Fruit fly (Drosophila melanogaster) whole organism, pupa: ENCODE data around the gene VhaM9.7-c.

Source experiments
- CG10348 ChIP-seq: fragments of 200-800 bp; sonication (Bioruptor generic); IDR thresholded peaks from 2 replicates; pipeline ENCODE4 v1.3.6; 2022; ENCODE audit warnings: missing biosample characterization, missing genetic modification characterization
- CG12605 ChIP-seq: fragments of 200-800 bp; sonication (Bioruptor generic); IDR thresholded peaks from 2 replicates; pipeline ENCODE4 v1.3.6; 2022; ENCODE audit warnings: missing biosample characterization, missing genetic modification characterization
- CG13204 ChIP-seq: fragments of 200-800 bp; sonication (Bioruptor generic); optimal IDR thresholded peaks from 2 replicates; lab custom pipeline; 2018; ENCODE audit warnings: missing biosample characterization, mild to moderate bottlenecking, missing genetic modification characterization, moderate library complexity
- CG14655 ChIP-seq: fragments of 200-800 bp; sonication (Bioruptor generic); optimal IDR thresholded peaks from 3 replicates; lab custom pipeline; 2017; ENCODE audit warnings: mild to moderate bottlenecking, missing biosample characterization, missing genetic modification reagents, missing genetic modification characterization
- CG15710 ChIP-seq: fragments of 200-800 bp; sonication (Bioruptor generic); optimal IDR thresholded peaks from 2 replicates; lab custom pipeline; 2018; ENCODE audit warnings: missing biosample characterization, mild to moderate bottlenecking, missing genetic modification characterization, moderate library complexity
- CG17806 ChIP-seq: fragments of 200-800 bp; sonication (Bioruptor generic); optimal IDR thresholded peaks from 2 replicates; lab custom pipeline; 2018; ENCODE audit warnings: missing biosample characterization, mild to moderate bottlenecking, missing genetic modification characterization, moderate library complexity
- CG32121 ChIP-seq: fragments of 200-800 bp; sonication (Bioruptor generic); IDR thresholded peaks from 2 replicates; pipeline ENCODE4 v1.3.6; 2022; ENCODE audit warnings: missing biosample characterization, missing genetic modification characterization
- CG34367 ChIP-seq: fragments of 200-800 bp; sonication (Bioruptor generic); optimal IDR thresholded peaks from 2 replicates; lab custom pipeline; 2018; ENCODE audit warnings: missing biosample characterization, mild to moderate bottlenecking, missing genetic modification characterization
- CG4496 ChIP-seq: fragments of 200-800 bp; sonication (Bioruptor generic); IDR thresholded peaks from 3 replicates; pipeline ENCODE4 v1.3.6; 2022; ENCODE audit warnings: missing biosample characterization, missing genetic modification characterization
- CG8159 ChIP-seq: fragments of 200-800 bp; sonication (Bioruptor generic); optimal IDR thresholded peaks from 3 replicates; lab custom pipeline; 2018; ENCODE audit warnings: missing biosample characterization, mild to moderate bottlenecking, missing genetic modification characterization, moderate library complexity
- CG8301 ChIP-seq: fragments of 200-800 bp; sonication (Bioruptor generic); optimal IDR thresholded peaks from 2 replicates; lab custom pipeline; 2018; ENCODE audit warnings: missing biosample characterization, mild to moderate bottlenecking, missing genetic modification characterization
- CG9948 ChIP-seq: fragments of 200-800 bp; sonication (Bioruptor generic); optimal IDR thresholded peaks from 2 replicates; lab custom pipeline; 2018; ENCODE audit warnings: missing biosample characterization, mild to moderate bottlenecking, missing genetic modification characterization, moderate library complexity
- D1 ChIP-seq: fragments of 200-800 bp; sonication (Bioruptor generic); optimal IDR thresholded peaks from 2 replicates; lab custom pipeline; 2018; ENCODE audit warnings: missing biosample characterization, mild to moderate bottlenecking, missing genetic modification characterization, moderate library complexity
- EcR ChIP-seq: fragments of 200-800 bp; sonication (Bioruptor generic); optimal IDR thresholded peaks from 3 replicates; lab custom pipeline; 2019; ENCODE audit warnings: missing biosample characterization, missing genetic modification characterization, mild to moderate bottlenecking, moderate library complexity, missing genetic modification reagents
- Ets98B ChIP-seq: fragments of 200-800 bp; sonication (Bioruptor generic); IDR thresholded peaks from 2 replicates; pipeline ENCODE4 v1.3.6; 2022; ENCODE audit warnings: missing biosample characterization, missing genetic modification characterization
- Pif1A ChIP-seq: fragments of 200-800 bp; sonication (Bioruptor generic); optimal IDR thresholded peaks from 3 replicates; lab custom pipeline; 2016; ENCODE audit warnings: missing biosample characterization, missing genetic modification characterization
- Pif1B ChIP-seq: fragments of 200-800 bp; sonication (Bioruptor generic); optimal IDR thresholded peaks from 3 replicates; lab custom pipeline; 2016; ENCODE audit warnings: missing biosample characterization, missing genetic modification characterization
- Snoo ChIP-seq: fragments of 200-800 bp; sonication (Bioruptor generic); optimal IDR thresholded peaks from 3 replicates; lab custom pipeline; 2017; ENCODE audit warnings: missing biosample characterization, mild to moderate bottlenecking, missing genetic modification characterization, inconsistent platforms
- fd96Ca ChIP-seq: fragments of 200-800 bp; sonication (Bioruptor generic); IDR thresholded peaks from 3 replicates; pipeline ENCODE4 v1.3.6; 2022; ENCODE audit warnings: missing biosample characterization, missing genetic modification characterization
- gl ChIP-seq: fragments of 200-800 bp; sonication (Bioruptor generic); optimal IDR thresholded peaks from 2 replicates; lab custom pipeline; 2018; ENCODE audit warnings: missing biosample characterization, mild to moderate bottlenecking, missing genetic modification characterization
- rn ChIP-seq: fragments of 200-800 bp; sonication (Bioruptor generic); IDR thresholded peaks from 2 replicates; pipeline ENCODE4 v1.3.6; 2022; ENCODE audit warnings: missing biosample characterization, missing genetic modification characterization

VhaM9.7-c gene

DNA sequence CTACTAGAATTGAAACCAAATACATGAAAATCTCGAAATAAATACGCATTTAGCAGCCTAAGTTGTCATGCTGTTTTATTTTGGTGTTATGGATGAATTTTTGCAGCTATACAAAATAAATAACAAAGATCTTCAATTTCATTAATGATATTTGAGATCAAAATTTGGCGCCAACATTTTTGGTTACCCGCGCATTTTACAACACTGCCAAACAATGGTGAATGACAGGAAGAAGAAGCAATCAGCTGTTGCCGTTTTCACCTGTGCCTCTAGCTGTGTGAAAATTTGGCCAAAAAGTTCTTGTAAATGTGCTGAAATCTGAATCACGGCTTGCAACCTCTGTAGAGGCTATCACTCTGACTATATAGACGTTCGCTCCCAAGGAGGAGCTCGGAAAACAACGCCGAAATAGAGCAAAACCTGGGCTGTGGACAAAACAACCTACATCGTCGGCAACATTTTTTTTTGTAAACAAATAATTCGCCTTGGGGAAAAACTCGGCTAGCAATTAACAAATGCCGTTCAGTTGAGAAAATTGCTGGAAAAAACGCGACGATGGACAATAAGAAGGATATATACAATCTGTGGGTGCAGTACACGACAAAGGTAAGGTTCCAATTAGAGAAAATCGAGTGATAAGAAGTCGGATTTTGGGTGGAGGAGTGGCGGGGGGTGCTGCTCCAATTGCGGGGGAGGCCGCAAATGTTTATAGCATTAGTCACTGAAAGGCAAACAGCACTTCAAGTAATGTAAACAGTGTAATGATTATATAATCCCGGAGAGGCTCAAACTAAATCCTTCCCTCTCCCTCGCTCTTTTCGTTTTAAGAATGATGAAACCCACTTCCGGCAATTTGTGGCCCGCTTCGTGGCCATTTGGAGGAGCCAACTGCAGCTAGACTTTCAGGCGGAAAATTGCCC is 7.3 kb upstream of the VhaM9.7-c start, which contains the start of gene CG43367:
TSS of gene CG43367 (plus strand) at position 264 of the 920 bp plus-strand sequence.
- TF ChIP-seq CG17806 (tag; lab: Kevin White, UChicago) (no peak), CG32121 (GFP tag; lab: Robert Waterston, UW) (0 out of 2 replicates have a peak, but pooled peaks have one; percentile 14)

DNA sequence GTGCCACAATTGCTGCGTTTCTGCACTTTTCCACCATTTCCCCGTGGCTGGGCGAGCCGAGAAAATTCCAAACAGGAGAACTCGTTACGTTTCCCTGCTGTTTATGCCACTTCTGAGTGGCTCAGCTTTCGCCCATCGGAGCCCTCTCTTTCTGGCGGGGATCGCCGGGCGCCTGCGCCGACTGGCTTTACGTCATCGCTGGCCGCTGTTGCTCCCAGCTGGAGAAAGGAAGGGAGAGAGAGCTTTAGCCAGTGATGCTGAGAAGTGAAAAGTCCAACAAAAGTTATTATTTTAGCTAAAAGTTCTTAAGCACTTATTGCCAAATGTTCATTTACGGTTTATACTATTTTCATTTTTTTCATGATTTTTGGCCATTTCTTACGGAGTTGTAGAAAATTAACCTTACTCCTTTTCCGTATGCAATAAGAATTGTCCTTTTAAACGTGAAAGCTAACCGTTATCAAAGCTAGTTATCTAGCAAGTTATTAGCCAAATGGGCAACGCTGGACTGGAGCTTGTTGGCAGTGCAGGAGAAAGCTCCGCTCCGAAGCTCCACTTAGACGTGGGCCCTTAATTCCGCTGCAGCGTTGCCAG is 1.4 kb upstream of the VhaM9.7-c start, which contains the start of the genes Teh2 and tipE:
TSS of gene Teh2 (minus strand) at position 94 of the 594 bp plus-strand sequence.
TSS of gene tipE (plus strand) at position 570 of the 594 bp plus-strand sequence.
- TF ChIP-seq D1 (tag; lab: Kevin White, UChicago) (no peak), Pif1B (no peak), Ets98B (GFP tag; lab: Robert Waterston, UW) (no peak), fd96Ca (GFP tag; lab: Robert Waterston, UW) (no peak), CG34367 (tag; lab: Kevin White, UChicago) (no peak), CG15710 (tag; lab: Kevin White, UChicago) (no peak), CG9948 (no peak), CG8159 (tag; lab: Kevin White, UChicago) (no peak), CG10348 (GFP tag; lab: Robert Waterston, UW) (no peak), CG8301 (tag; lab: Kevin White, UChicago) (no peak), rn (no peak), CG32121 (GFP tag; lab: Robert Waterston, UW) (no peak), EcR (GFP tag; lab: Kevin White, UChicago) (no peak), CG4496 (GFP tag; lab: Robert Waterston, UW) (no peak)

DNA sequence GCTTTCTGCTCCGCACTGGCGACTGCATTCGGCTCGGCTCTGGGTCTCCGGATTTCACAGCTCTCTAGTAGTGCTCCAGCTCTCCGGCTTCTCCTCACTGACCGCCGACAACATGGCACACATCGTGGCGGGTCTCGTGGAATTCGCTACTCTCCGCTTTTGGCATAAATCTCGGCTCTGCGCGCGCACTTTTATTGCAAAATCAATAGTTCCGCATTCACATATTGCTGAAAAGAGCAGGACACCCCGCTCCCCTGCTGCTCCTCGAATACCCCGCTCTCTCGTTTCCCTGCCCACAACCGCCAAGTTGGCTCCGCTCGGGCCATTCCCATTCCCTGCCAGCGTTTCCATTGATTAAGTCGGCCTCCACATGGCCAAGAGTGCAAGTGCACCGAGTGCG is 1.4 kb downstream of the VhaM9.7-c start:
- TF ChIP-seq CG14655 (GFP tag; lab: Kevin White, UChicago), result no peak
- TF ChIP-seq CG12605 (GFP tag; lab: Robert Waterston, UW), result 0 out of 2 replicates have a peak, but pooled peaks have one; percentile 27

DNA sequence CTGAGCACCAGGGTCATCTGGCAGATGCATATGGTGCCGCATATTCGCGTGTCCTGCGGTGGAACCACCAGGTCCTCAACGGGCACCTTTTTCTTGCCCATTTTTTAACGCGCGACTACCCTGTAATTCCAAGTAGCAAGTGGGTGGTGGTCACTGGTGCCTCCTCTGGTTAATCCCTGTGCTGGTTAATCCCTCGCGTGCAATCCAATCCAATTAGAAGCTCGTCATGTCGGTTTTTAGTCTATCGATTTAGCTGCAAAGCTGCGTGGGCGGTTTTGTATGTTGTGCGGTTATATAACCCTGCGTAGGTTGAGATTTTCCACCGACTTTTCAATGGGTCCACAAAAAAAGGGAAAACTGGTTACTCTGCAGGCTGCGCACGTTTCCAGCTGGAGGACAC is 2.1 kb downstream of the VhaM9.7-c start, which contains the start of gene Teh3:
TSS of gene Teh3 (minus strand) at position 101 of the 400 bp plus-strand sequence.
- no peak for TF ChIP-seq CG9948
- TF ChIP-seq CG8301 (tag; lab: Kevin White, UChicago), result no peak
- TF ChIP-seq fd96Ca (GFP tag; lab: Robert Waterston, UW), result no peak
- TF ChIP-seq rn, result no peak
- TF ChIP-seq Ets98B (GFP tag; lab: Robert Waterston, UW), result no peak
- no peak for TF ChIP-seq CG32121 (GFP tag; lab: Robert Waterston, UW)
- no peak for TF ChIP-seq CG10348 (GFP tag; lab: Robert Waterston, UW)

DNA sequence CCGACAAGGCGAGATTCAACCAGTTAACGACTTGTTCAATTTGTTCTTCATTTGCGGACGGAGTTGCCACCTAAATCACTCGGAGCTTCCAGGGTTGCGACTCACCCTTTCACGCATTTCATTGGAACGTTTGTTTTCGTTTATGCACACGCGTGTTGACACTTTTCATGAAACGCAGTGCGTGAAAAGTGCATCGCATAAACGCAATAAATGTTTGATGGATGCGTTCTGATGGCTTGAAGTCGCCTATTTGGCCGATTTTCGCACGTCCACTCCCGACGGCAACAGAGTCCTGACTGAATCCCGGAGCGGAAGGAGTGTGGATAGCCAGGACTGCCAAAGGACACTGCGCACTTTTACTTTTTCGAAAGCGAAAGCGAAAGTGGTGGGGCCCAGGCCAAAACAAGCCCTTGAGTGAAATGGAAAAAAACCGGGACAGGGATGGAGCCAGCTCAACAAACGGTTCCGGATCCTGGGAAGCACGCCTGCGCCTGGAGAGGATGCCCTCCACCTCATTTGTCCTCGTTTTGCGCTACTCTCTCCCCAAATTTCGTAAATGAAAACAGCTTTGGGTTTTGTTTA is 8.6 kb downstream of the VhaM9.7-c start, which contains the start of gene Teh4:
TSS of gene Teh4 (minus strand) at position 290 of the 582 bp plus-strand sequence.
- TF ChIP-seq CG12605 (GFP tag; lab: Robert Waterston, UW), result no peak
- peak; percentile 47 for TF ChIP-seq CG8159 (tag; lab: Kevin White, UChicago)
- no peak for TF ChIP-seq Pif1B
- TF ChIP-seq gl (tag; lab: Kevin White, UChicago), result no peak
- no peak for TF ChIP-seq EcR (GFP tag; lab: Kevin White, UChicago)
- TF ChIP-seq CG17806 (tag; lab: Kevin White, UChicago), result no peak
- TF ChIP-seq CG15710 (tag; lab: Kevin White, UChicago), result no peak
- TF ChIP-seq CG4496 (GFP tag; lab: Robert Waterston, UW), result peak; percentile 51; the same call in 2 of the 3 replicates
- TF ChIP-seq CG13204 (GFP tag; lab: Kevin White, UChicago), result no peak
- TF ChIP-seq Pif1A (GFP tag; lab: Kevin White, UChicago), result no peak
- TF ChIP-seq CG14655 (GFP tag; lab: Kevin White, UChicago), result peak; percentile 62

DNA sequence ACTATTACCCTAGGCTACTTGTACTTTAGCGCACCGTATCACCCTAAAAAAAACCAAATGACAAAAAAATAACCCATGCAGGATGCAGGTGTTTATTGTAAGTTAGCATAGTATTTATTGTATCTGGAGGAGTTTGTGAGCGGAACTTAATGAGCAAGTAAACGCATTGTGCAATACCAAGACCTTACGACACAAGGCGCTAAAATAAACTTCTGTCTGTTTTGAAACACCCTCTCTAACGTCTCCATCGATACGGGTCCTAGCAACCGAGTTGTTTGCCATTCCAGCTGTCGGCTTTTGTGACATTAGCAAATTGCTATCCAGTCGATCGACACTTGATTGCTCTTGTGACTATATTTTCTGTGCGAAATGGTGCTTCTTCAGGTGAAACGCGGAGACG is 13.1 kb downstream of the VhaM9.7-c start, which contains the start of gene CG18675:
TSS of gene CG18675 (plus strand) at position 301 of the 400 bp plus-strand sequence.
- TF ChIP-seq Pif1A (GFP tag; lab: Kevin White, UChicago) (no peak), CG34367 (tag; lab: Kevin White, UChicago) (no peak), CG15710 (tag; lab: Kevin White, UChicago) (no peak), Snoo (tag; lab: Kevin White, UChicago) (no peak), rn (no peak), EcR (GFP tag; lab: Kevin White, UChicago) (no peak), CG14655 (GFP tag; lab: Kevin White, UChicago) (no peak)
